Fruit fly (Drosophila melanogaster): ENCODE results near the gene cact.

The cact gene

DNA sequence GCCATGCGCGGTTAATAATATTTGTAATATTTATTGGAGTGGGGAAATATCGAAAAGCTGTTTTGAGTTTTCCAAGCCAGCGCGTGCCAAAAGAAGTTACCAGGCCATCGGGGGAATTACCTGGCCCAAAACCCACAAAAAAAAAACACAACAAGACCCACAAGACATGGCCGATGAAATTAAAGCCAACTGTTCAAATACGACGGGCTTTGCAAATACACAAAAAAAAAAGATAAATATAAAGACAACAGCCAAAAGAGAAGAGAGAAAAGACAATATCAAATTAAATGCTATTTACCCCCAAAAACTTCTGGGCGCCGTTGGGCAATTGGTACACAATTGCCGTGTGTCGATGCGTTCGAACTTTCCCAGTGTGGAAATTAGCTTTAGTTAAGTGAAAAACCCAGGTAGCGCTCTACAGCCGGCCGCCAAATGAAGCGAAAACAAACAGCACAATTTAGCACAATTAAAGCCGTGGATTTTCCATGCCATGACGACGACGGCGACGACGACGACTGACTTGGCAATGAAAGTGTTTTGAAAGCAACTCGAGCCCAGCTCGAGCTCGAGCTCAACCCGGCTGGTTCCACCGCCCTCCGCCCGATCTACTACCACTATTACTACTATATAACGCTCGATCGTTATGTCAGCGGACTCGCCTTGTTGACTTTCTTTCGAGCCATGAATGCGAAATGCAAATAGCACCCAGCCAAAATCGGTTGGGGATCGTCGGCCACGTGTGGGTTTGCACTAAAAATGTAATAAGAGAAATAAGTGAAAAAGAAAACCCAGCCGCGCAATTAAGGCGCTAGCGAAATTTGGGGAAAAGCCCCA lies 8.0 kb downstream of the cact start:
- no peak for TF ChIP-seq pan (optimal IDR thresholded peaks at IDR 0.05)
- TF ChIP-seq EcR (GFP tag; optimal IDR thresholded peaks at IDR 0.05) = no peak
- TF ChIP-seq Dll (optimal IDR thresholded peaks at IDR 0.05) = no peak
- no peak for TF ChIP-seq psq (optimal IDR thresholded peaks at IDR 0.05)
- TF ChIP-seq CG8478 (optimal IDR thresholded peaks at IDR 0.05) = no peak
- no peak for TF ChIP-seq usp (GFP tag; optimal IDR thresholded peaks at IDR 0.05)

- TF ChIP-seq psq (optimal IDR thresholded peaks at IDR 0.05) (no peak), usp (GFP tag; optimal IDR thresholded peaks at IDR 0.05) (no peak), CG8478 (optimal IDR thresholded peaks at IDR 0.05) (no peak), pan (optimal IDR thresholded peaks at IDR 0.05) (no peak), EcR (GFP tag; optimal IDR thresholded peaks at IDR 0.05) (no peak), Dll (optimal IDR thresholded peaks at IDR 0.05) (no peak)
Measured at dm6 chr2L:16317131-16317530, 8.9 kb downstream of the cact start.

dm6 chr2L:16316410-16316809 lies 9.6 kb downstream of the cact start:
- no peak for TF ChIP-seq psq (optimal IDR thresholded peaks at IDR 0.05)
- TF ChIP-seq CG8478 (optimal IDR thresholded peaks at IDR 0.05) = no peak
- no peak for TF ChIP-seq usp (GFP tag; optimal IDR thresholded peaks at IDR 0.05)
- TF ChIP-seq pan (optimal IDR thresholded peaks at IDR 0.05) = no peak
- no peak for TF ChIP-seq EcR (GFP tag; optimal IDR thresholded peaks at IDR 0.05)
- no peak for TF ChIP-seq Dll (optimal IDR thresholded peaks at IDR 0.05)

DNA sequence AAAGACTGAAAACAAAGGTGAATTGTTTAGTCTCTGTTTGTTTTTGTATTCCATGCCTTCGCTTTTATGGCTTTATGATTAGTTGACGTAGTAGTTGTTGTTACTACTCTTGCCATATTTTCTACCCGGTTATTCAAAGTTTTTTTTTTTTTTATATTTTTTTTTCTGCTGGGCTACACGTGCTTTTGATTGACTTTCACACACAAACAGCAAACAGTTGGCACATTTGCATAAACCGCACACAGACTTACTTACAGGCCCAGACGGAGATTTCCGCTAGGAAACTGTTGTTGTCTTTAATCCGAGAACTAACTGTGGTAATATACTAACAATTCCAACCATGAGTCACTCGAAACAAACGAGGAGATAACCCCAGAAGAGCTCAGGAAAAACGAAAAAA lies 10.2 kb downstream of the cact start:
- no peak for TF ChIP-seq psq (optimal IDR thresholded peaks at IDR 0.05)
- no peak for TF ChIP-seq usp (GFP tag; optimal IDR thresholded peaks at IDR 0.05)
- no peak for TF ChIP-seq CG8478 (optimal IDR thresholded peaks at IDR 0.05)
- TF ChIP-seq EcR (GFP tag; optimal IDR thresholded peaks at IDR 0.05) = no peak
- TF ChIP-seq Dll (optimal IDR thresholded peaks at IDR 0.05) = no peak

DNA sequence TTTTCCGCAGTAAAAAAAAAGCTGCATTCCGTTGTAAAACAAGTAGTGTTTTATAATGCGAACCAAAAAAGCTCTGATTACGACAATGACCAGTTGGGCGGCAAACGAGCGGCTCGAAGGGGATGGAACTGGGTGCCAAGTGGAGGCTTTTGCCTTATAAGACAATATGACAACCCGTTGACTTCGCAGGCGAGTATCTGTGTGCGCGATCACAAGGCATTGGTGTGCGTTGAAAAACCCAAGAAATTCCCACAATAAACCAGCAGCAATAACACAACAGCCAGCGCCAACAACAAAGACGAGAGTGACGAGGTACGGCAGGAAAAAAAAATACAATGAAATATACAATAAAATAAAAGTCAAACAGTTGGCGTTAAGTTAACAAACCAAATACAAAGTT lies 11.0 kb downstream of the cact start:
- no peak for TF ChIP-seq CG8478 (optimal IDR thresholded peaks at IDR 0.05)

dm6 chr2L:16310648-16311047 lies 15.4 kb downstream of the cact start, which contains the start of the genes cni and fzy:
TSS of gene cni (minus strand) at chr2L:16310726.
TSS of gene fzy (plus strand) at chr2L:16310956.
- TF ChIP-seq EcR (GFP tag; optimal IDR thresholded peaks at IDR 0.05) (no peak), usp (GFP tag; optimal IDR thresholded peaks at IDR 0.05) (no peak), psq (optimal IDR thresholded peaks at IDR 0.05) (no peak), Dll (optimal IDR thresholded peaks at IDR 0.05) (no peak), CG8478 (optimal IDR thresholded peaks at IDR 0.05) (no peak), pan (optimal IDR thresholded peaks at IDR 0.05) (no peak)

- TF ChIP-seq pan (optimal IDR thresholded peaks at IDR 0.05) (no peak), EcR (GFP tag; optimal IDR thresholded peaks at IDR 0.05) (no peak), psq (optimal IDR thresholded peaks at IDR 0.05) (no peak), usp (GFP tag; optimal IDR thresholded peaks at IDR 0.05) (no peak), CG8478 (optimal IDR thresholded peaks at IDR 0.05) (no peak), Dll (optimal IDR thresholded peaks at IDR 0.05) (no peak)
Measured at dm6 chr2L:16307026-16307703, 18.8 kb downstream of the cact start, which contains the start of the genes CG5861 and Syx5. TSS of gene CG5861 (minus strand) at chr2L:16307298. TSS of gene Syx5 (plus strand) at chr2L:16307346.

dm6 chr2L:16302773-16303279 lies 23.2 kb downstream of the cact start, which contains the start of gene GMF:
TSS of gene GMF (minus strand) at chr2L:16302954.
- TF ChIP-seq pan (optimal IDR thresholded peaks at IDR 0.05) (no peak), CG8478 (optimal IDR thresholded peaks at IDR 0.05) (no peak), Dll (optimal IDR thresholded peaks at IDR 0.05) (no peak), EcR (GFP tag; optimal IDR thresholded peaks at IDR 0.05) (no peak)

DNA sequence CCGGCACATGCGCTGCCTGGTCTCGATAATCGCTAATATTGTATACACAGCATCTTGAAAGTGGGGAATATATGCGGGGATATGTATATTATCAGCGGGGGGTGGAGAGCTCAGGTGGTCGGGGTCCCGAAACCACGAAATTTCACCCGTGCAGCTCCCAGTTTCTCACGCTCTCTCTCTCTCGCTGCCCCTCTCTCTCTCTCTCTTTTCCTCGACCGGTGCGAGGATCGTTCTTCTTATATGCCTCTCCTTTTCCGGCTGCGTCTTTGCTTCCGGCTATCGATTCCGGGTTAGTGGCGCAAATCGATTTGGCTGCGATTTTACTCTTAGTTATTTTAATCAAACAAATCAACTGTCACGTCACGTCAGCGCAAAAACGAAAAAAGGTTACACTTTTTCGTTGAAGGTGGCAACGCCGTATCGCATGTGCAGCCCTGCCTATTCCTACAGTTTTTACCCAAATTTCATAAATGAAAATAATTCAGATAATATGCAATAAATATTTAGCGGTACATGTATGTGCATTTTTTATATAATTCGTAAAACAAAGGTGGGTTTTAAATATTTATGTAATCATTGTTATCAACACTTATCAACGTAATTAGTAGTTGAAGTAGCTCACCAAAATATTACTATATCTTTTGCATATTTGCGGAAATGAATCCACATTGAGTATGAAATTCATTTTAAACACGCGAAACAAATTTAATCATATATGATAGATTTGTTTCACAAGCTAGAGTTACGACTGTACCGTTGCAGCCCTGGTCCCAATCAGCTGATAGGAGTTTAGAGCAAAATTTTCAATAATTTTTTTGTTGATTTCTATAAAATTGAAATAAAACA lies 26.3 kb downstream of the cact start, which contains the start of the genes heix and CG17328:
heix (minus strand) TSS at position 393 of the 846 bp plus-strand sequence.
CG17328 (plus strand) TSS at position 478 of the 846 bp plus-strand sequence.
- TF ChIP-seq Dll (optimal IDR thresholded peaks at IDR 0.05) = no peak
- TF ChIP-seq pan (optimal IDR thresholded peaks at IDR 0.05) = no peak
- TF ChIP-seq usp (GFP tag; optimal IDR thresholded peaks at IDR 0.05) = no peak
- TF ChIP-seq psq (optimal IDR thresholded peaks at IDR 0.05) = no peak
- no peak for TF ChIP-seq CG8478 (optimal IDR thresholded peaks at IDR 0.05)
- no peak for TF ChIP-seq EcR (GFP tag; optimal IDR thresholded peaks at IDR 0.05)

DNA sequence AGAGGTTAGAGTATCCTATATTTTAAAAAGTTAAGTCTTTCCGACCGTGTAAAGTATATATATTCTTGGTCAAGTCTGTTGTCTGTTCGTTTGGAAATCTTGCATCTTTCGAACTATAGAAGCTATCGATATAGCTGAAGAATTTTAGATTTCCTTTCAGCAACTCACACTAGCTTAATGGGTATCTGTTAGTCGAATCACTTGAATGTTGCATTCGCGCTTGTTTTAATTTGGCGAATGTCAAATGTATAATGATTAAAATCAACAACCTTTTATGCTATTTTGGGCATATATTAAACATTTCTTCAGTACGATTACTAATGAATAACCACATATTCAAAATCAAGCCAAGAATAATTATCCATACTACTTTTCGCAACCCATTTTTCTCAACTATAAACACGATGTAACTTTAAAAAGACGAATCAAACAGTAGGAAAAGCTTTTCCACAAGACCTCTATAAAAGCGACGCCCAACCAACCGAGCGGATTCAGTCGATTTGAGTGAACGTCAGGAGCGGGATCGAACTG lies 32.2 kb downstream of the cact start, which contains the start of gene Cyp303a1:
Cyp303a1 (plus strand) TSS at position 481 of the 531 bp plus-strand sequence.
- TF ChIP-seq psq (optimal IDR thresholded peaks at IDR 0.05) (no peak), EcR (GFP tag; optimal IDR thresholded peaks at IDR 0.05) (no peak), pan (optimal IDR thresholded peaks at IDR 0.05) (no peak), Dll (optimal IDR thresholded peaks at IDR 0.05) (no peak)

DNA sequence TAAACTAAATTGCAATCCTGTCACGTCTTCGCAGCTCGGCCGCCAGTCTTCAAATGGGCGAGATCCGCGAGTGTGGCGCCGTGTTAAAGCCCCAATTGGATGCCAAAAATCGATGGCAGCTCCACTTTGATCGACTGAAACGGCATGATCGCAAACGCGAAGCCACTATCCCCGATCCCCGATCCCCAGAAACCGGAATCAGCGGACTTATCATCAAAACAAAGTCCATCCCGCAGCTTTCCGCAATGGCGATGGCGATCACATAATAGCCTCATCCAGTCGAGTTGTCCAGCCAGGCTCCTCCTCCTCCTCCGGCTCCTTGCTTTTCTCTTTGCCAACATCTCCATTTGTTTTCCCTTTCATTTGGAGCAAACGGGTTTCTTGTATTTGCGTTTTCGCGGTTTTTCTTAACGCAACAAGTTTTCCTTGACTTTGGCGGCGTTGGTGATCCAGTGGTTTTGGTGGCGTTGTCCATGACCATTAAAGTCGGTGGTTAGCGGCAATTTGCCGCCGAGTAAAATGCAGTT lies 33.0 kb downstream of the cact start, which contains the start of gene CG13258:
CG13258 (minus strand) TSS at position 51 of the 527 bp plus-strand sequence.
- TF ChIP-seq EcR (GFP tag; optimal IDR thresholded peaks at IDR 0.05) = no peak
- TF ChIP-seq CG8478 (optimal IDR thresholded peaks at IDR 0.05) = no peak
- TF ChIP-seq usp (GFP tag; optimal IDR thresholded peaks at IDR 0.05) = no peak
- no peak for TF ChIP-seq psq (optimal IDR thresholded peaks at IDR 0.05)
- TF ChIP-seq pan (optimal IDR thresholded peaks at IDR 0.05) = no peak
- TF ChIP-seq Dll (optimal IDR thresholded peaks at IDR 0.05) = no peak
